Worm (Caenorhabditis elegans) whole organism, late embryonic: ENCODE results near the gene mec-5.

Source experiments
- K02D7.2 ChIP-seq: sonication (generic microtip); optimal IDR thresholded peaks from 2 replicates; lab custom pipeline; 2017; ENCODE audit warnings: mild to moderate bottlenecking, missing genetic modification characterization, missing compliant biosample characterization
- ama-1 ChIP-seq: fragments of 150-350 bp; optimal IDR thresholded peaks from 2 replicates; lab custom pipeline; 2014
- ceh-45 ChIP-seq: fragments of 200-800 bp; sonication (Bioruptor generic); IDR thresholded peaks from 2 replicates; pipeline ENCODE4 v1.3.6; 2022; ENCODE audit warnings: missing genetic modification reagents, missing genetic modification characterization, missing compliant biosample characterization
- ceh-9 ChIP-seq: sonication (generic microtip); optimal IDR thresholded peaks from 2 replicates; lab custom pipeline; 2016; ENCODE audit warnings: mild to moderate bottlenecking, missing genetic modification characterization, inconsistent platforms, missing compliant biosample characterization
- ets-4 ChIP-seq: sonication (generic microtip); optimal IDR thresholded peaks from 2 replicates; lab custom pipeline; 2016; ENCODE audit warnings: missing genetic modification characterization, missing compliant biosample characterization
- hlh-30 ChIP-seq: sonication (generic microtip); optimal IDR thresholded peaks from 2 replicates; lab custom pipeline; 2017; ENCODE audit warnings: antibody characterized with exemption, missing genetic modification characterization, missing compliant biosample characterization; ENCODE audit not compliant: insufficient read depth
- lin-11 ChIP-seq: fragments of 200-800 bp; sonication (Bioruptor generic); optimal IDR thresholded peaks from 2 replicates; lab custom pipeline; 2018; ENCODE audit warnings: mild to moderate bottlenecking, missing genetic modification characterization, missing compliant biosample characterization
- nhr-11 ChIP-seq: fragments of 150-350 bp; optimal IDR thresholded peaks from 2 replicates; lab custom pipeline; 2014; ENCODE audit warnings: missing biosample characterization, missing genetic modification characterization
- pha-2 ChIP-seq: sonication (generic microtip); optimal IDR thresholded peaks from 2 replicates; lab custom pipeline; 2017; ENCODE audit warnings: mild to moderate bottlenecking, missing genetic modification characterization, missing compliant biosample characterization
- pha-4 ChIP-seq: fragments of 150-350 bp; optimal IDR thresholded peaks from 2 replicates; lab custom pipeline; 2018; ENCODE audit warnings: missing biosample characterization, missing genetic modification reagents, missing genetic modification characterization
- unc-86 ChIP-seq: sonication (generic microtip); optimal IDR thresholded peaks from 2 replicates; lab custom pipeline; 2016; ENCODE audit warnings: missing genetic modification characterization, missing compliant biosample characterization

- TF ChIP-seq ama-1 (lab: Kevin White, UChicago) (no peak), lin-11 (no peak), nhr-11 (no peak), unc-86 (tag; lab: Kevin White, UChicago) (no peak), ceh-45 (GFP tag; lab: Robert Waterston, UW) (no peak), hlh-30 (tag; lab: Kevin White, UChicago) (no peak), ceh-9 (no peak), K02D7.2 (tag; lab: Kevin White, UChicago) (no peak), pha-2 (tag; lab: Kevin White, UChicago) (no peak), ets-4 (tag; lab: Kevin White, UChicago) (no peak), pha-4 (tag; lab: Kevin White, UChicago) (no peak)
These were observed 28.0 kb upstream of the mec-5 start for ce11 chrX:15915774-15916173.
